Fruit fly (Drosophila melanogaster): ENCODE results near the gene Gbeta5.

DNA sequence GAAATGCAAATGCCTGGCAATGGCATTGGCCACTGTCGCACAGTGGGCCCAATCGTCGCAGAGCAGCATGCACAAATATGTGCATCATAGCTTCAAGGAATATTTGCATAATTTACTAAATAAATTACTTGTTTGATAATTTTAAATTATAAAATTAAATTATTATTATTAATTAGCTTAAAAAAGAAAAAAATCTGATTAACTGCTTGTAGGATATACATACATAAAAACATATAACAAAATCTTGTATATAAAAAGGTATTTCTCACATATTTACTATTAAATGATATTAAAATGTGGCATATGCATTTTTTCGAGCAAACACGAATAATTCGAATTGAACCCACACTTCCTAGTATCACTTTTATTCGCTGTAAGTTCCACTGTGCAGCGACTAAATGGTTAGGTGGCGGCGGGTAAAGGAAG lies 26.8 kb downstream of the Gbeta5 start:
- TF ChIP-seq psq (optimal IDR thresholded peaks at IDR 0.05) (no peak), Myc (optimal IDR thresholded peaks at IDR 0.05) (no peak), insv (optimal IDR thresholded peaks at IDR 0.05) (no peak)

All from Kc167 (cell line).